Fruit fly (Drosophila melanogaster): ENCODE data around the gene PyK.
A peak's percentile ranks its signal among the peaks of the same experiment; 100 is the strongest.

PyK gene

dm6 chr3R:22420911-22421310 is 53.6 kb downstream of the PyK start, which contains the start of the genes Nop56 and mats (continued):
- no peak for TF ChIP-seq CG7839 (tag; optimal IDR thresholded peaks at IDR 0.05)
- no peak for TF ChIP-seq Eip74EF (GFP tag; optimal IDR thresholded peaks at IDR 0.05)
- peak in 1 of 3 experiments; percentile 78 for TF ChIP-seq Stat92E (GFP tag; optimal IDR thresholded peaks at IDR 0.05)
- no peak for TF ChIP-seq Ada2b (GFP tag; IDR thresholded peaks at IDR 0.05)
- no peak for TF ChIP-seq CG8359 (GFP tag; optimal IDR thresholded peaks at IDR 0.05; ENCODE audit: borderline replicate concordance)
- no peak for TF ChIP-seq CG15696 (tag; optimal IDR thresholded peaks at IDR 0.05)
- peak; percentile 4 for TF ChIP-seq Nf-YB (GFP tag; optimal IDR thresholded peaks at IDR 0.05)
- TF ChIP-seq CG8281 (tag; optimal IDR thresholded peaks at IDR 0.05): no peak
- TF ChIP-seq NC2β (GFP tag; optimal IDR thresholded peaks at IDR 0.05): peak; percentile 16
- TF ChIP-seq scrt (GFP tag; optimal IDR thresholded peaks at IDR 0.05): peak; percentile 26
- peak in 1 of 2 experiments; percentile 68 for TF ChIP-seq crp (GFP tag; optimal IDR thresholded peaks at IDR 0.05)
- TF ChIP-seq Opbp (GFP tag; IDR thresholded peaks at IDR 0.05; ENCODE audit: partially characterized antibody): peak; percentile 29; the same call in 1 of the 3 replicates
- TF ChIP-seq chm (GFP tag; IDR thresholded peaks at IDR 0.05): no peak
- TF ChIP-seq NK7.1 (GFP tag; optimal IDR thresholded peaks at IDR 0.05): no peak
- TF ChIP-seq CG4820 (GFP tag; optimal IDR thresholded peaks at IDR 0.05): no peak
- TF ChIP-seq CG9932 (GFP tag; IDR thresholded peaks at IDR 0.05): no peak
- TF ChIP-seq CG2199 (GFP tag; IDR thresholded peaks at IDR 0.05): no peak
- TF ChIP-seq stc (GFP tag; IDR thresholded peaks at IDR 0.05): no peak
- no peak for TF ChIP-seq H15 (GFP tag; IDR thresholded peaks at IDR 0.05)
- TF ChIP-seq gcm (GFP tag; optimal IDR thresholded peaks at IDR 0.05): peak; percentile 19
- TF ChIP-seq CG13775 (GFP tag; optimal IDR thresholded peaks at IDR 0.05): no peak
- TF ChIP-seq CG10543 (GFP tag; optimal IDR thresholded peaks at IDR 0.05): no peak
- peak; percentile 17; the same call in 1 of the 2 replicates for TF ChIP-seq GATAe (GFP tag; conservative IDR thresholded peaks at IDR 0.05)
- peak; percentile 74 for TF ChIP-seq CG1603 (tag; optimal IDR thresholded peaks at IDR 0.05)
- peak; percentile 13; the same call in 1 of the 2 replicates for TF ChIP-seq NFAT (GFP tag; IDR thresholded peaks at IDR 0.05)
- TF ChIP-seq CG11723 (GFP tag; optimal IDR thresholded peaks at IDR 0.05): no peak
- TF ChIP-seq CG2120 (GFP tag; optimal IDR thresholded peaks at IDR 0.05): no peak
- peak; percentile 30 for TF ChIP-seq Sry-δ (GFP tag; optimal IDR thresholded peaks at IDR 0.05)
- peak; percentile 4 for TF ChIP-seq CG13424 (tag; optimal IDR thresholded peaks at IDR 0.05)
- no peak for TF ChIP-seq Ets65A (GFP tag)
- TF ChIP-seq Dip2 (GFP tag; IDR thresholded peaks at IDR 0.05): no peak
- TF ChIP-seq CG42726 (GFP tag; IDR thresholded peaks at IDR 0.05; ENCODE audit: partially characterized antibody): no peak
- no peak for TF ChIP-seq zfh2 (GFP tag; optimal IDR thresholded peaks at IDR 0.05)
- peak; percentile 41 for TF ChIP-seq exex (tag; optimal IDR thresholded peaks at IDR 0.05)
- TF ChIP-seq zen (tag; optimal IDR thresholded peaks at IDR 0.05): peak; percentile 13
- TF ChIP-seq cas (GFP tag; IDR thresholded peaks at IDR 0.05): no peak
- no peak for TF ChIP-seq da (GFP tag; optimal IDR thresholded peaks at IDR 0.05)
- no peak for TF ChIP-seq az2 (GFP tag; optimal IDR thresholded peaks at IDR 0.05)
- TF ChIP-seq sc (optimal IDR thresholded peaks at IDR 0.05): no peak
- no peak for TF ChIP-seq sc (GFP tag; optimal IDR thresholded peaks at IDR 0.05)
- TF ChIP-seq Tbp (GFP tag; optimal IDR thresholded peaks at IDR 0.05): peak; percentile 40
- peak; percentile 21 for TF ChIP-seq NfI (GFP tag; optimal IDR thresholded peaks at IDR 0.05)
- TF ChIP-seq CoRest (tag; optimal IDR thresholded peaks at IDR 0.05): no peak
- TF ChIP-seq Sox102F (GFP tag; optimal IDR thresholded peaks at IDR 0.05): no peak
- TF ChIP-seq CG3847 (GFP tag; IDR thresholded peaks at IDR 0.05): peak; percentile 71
- TF ChIP-seq Hr39 (optimal IDR thresholded peaks at IDR 0.05): no peak
- peak; percentile 32; the same call in 1 of the 3 replicates for TF ChIP-seq CG34224 (GFP tag; IDR thresholded peaks at IDR 0.05; ENCODE audit: partially characterized antibody)
- no peak for TF ChIP-seq CG9727 (GFP tag; optimal IDR thresholded peaks at IDR 0.05)
- TF ChIP-seq bigmax (GFP tag; optimal IDR thresholded peaks at IDR 0.05): peak; percentile 72
- TF ChIP-seq cg (GFP tag; optimal IDR thresholded peaks at IDR 0.05): peak; percentile 73
- no peak for TF ChIP-seq CG11456 (GFP tag; IDR thresholded peaks at IDR 0.05)

All from whole organism, embryonic.